Fruit fly (Drosophila melanogaster): ENCODE results near the gene fbl.

Gene fbl

DNA sequence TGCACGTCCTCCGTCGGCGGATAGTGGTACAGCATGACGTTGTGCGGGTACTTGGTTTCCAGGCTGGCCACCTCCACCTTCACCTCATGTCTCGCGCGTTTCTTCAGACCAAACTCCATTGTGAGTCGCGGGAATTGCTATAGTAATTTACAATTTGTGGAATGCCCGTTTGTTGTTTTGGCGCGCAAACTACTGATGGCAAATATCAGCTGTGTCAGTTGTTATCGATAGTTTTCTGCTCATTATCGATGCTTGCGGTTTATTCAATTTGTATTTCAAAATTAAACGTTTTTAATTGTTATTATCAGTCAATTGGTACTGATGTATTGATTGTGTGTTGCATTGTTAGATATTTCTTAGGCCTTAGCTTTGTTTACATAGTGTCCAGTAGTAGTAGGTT lies 22.8 kb upstream of the fbl start, which contains the start of gene Prim2:
Gene Prim2 (minus strand): TSS at position 197 of the 400 bp plus-strand sequence.
- TF ChIP-seq ovo (GFP tag; optimal IDR thresholded peaks at IDR 0.05) (no peak), bab1 (GFP tag; optimal IDR thresholded peaks at IDR 0.05) (peak; percentile 30)

DNA sequence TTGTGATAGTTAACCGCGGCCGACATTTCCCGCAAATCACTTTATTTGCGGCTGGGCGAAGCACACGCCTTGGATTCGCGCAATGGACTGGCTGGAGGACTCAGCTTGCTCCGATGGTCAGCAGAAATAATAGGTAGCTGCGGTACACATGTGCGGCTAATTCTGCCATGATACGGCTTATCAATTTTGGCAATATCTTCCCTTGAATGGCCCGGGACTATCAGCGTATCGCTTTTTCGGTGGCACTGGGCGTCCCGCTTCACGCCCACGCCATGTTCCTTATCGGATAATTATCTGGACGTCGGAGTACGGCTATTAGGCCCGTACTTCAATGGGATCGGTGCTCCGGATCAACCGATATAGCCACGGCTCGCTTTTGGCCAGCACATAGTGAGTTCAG lies 18.2 kb upstream of the fbl start:
- no peak for TF ChIP-seq tj (GFP tag; optimal IDR thresholded peaks at IDR 0.05)
- TF ChIP-seq ovo (GFP tag; optimal IDR thresholded peaks at IDR 0.05), result no peak
- TF ChIP-seq toe (GFP tag; optimal IDR thresholded peaks at IDR 0.05), result no peak
- no peak for TF ChIP-seq cic (GFP tag; optimal IDR thresholded peaks at IDR 0.05)
- no peak for TF ChIP-seq pad (GFP tag; optimal IDR thresholded peaks at IDR 0.05)
- TF ChIP-seq CG7101 (tag; optimal IDR thresholded peaks at IDR 0.05), result no peak
- no peak for TF ChIP-seq CG14711 (tag; optimal IDR thresholded peaks at IDR 0.05)
- TF ChIP-seq Mnt (GFP tag; optimal IDR thresholded peaks at IDR 0.05), result no peak
- no peak for TF ChIP-seq CG1620 (GFP tag; optimal IDR thresholded peaks at IDR 0.05)
- no peak for TF ChIP-seq Clk (GFP tag; optimal IDR thresholded peaks at IDR 0.05)
- no peak for TF ChIP-seq CG5204 (GFP tag; optimal IDR thresholded peaks at IDR 0.05)
- no peak for TF ChIP-seq CG33017 (tag; optimal IDR thresholded peaks at IDR 0.05)
- no peak for TF ChIP-seq CG12768 (GFP tag; optimal IDR thresholded peaks at IDR 0.05)
- no peak for TF ChIP-seq Hr96 (GFP tag; optimal IDR thresholded peaks at IDR 0.05)
- no peak for TF ChIP-seq bab1 (GFP tag; optimal IDR thresholded peaks at IDR 0.05)
- TF ChIP-seq CG7045 (GFP tag; optimal IDR thresholded peaks at IDR 0.05), result no peak
- TF ChIP-seq CG11617 (GFP tag; optimal IDR thresholded peaks at IDR 0.05), result no peak
- TF ChIP-seq kay (GFP tag; ENCODE audit: borderline replicate concordance), result no peak
- TF ChIP-seq cnc (optimal IDR thresholded peaks at IDR 0.05), result no peak

DNA sequence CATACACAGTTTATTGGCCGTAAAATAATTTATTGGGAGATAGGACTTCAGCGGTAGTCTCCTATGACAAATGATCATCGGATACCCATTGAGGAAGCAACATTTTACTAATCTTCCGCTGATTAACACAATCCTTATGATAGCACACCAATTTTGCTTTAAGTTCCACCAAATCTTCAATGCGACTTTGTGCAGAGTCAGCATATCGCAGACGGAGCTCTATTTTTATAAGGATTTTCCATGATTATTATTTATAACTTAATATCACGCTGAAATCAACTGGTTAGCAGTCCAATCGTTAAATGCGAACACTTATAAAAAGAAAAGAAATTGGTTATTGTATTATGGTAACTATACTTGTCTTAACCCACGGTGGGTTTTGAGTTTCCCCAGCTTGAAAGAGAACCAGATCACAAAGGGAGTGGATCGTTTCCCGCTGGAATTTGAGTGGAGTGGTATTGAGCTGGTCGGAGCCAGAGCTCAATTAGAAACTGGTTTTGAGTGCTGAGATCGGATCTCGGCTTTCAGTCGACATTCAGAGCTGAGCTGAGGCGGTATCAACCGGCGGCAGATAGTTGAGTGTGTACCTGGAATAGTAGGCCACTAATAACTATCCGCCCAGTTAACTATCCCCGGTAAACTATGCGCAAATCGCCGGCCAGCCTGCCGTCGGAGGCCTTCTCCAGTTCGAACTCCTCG lies 17.4 kb upstream of the fbl start, which contains the start of the genes Toll-9 and in:
Gene Toll-9 (minus strand): TSS at position 51 of the 699 bp plus-strand sequence.
Gene in (plus strand): TSS at position 525 of the 699 bp plus-strand sequence.
- TF ChIP-seq Clk (GFP tag; optimal IDR thresholded peaks at IDR 0.05) (no peak), Crg-1 (GFP tag; optimal IDR thresholded peaks at IDR 0.05) (no peak), CG14711 (tag; optimal IDR thresholded peaks at IDR 0.05) (no peak), CG7101 (tag; optimal IDR thresholded peaks at IDR 0.05) (no peak), CG1620 (GFP tag; optimal IDR thresholded peaks at IDR 0.05) (no peak), CG5204 (GFP tag; optimal IDR thresholded peaks at IDR 0.05) (no peak), pad (GFP tag; optimal IDR thresholded peaks at IDR 0.05) (no peak), bab1 (GFP tag; optimal IDR thresholded peaks at IDR 0.05) (no peak), tj (GFP tag; optimal IDR thresholded peaks at IDR 0.05) (no peak), cnc (optimal IDR thresholded peaks at IDR 0.05) (no peak), CG12768 (GFP tag; optimal IDR thresholded peaks at IDR 0.05) (no peak), CG7045 (GFP tag; optimal IDR thresholded peaks at IDR 0.05) (no peak)

DNA sequence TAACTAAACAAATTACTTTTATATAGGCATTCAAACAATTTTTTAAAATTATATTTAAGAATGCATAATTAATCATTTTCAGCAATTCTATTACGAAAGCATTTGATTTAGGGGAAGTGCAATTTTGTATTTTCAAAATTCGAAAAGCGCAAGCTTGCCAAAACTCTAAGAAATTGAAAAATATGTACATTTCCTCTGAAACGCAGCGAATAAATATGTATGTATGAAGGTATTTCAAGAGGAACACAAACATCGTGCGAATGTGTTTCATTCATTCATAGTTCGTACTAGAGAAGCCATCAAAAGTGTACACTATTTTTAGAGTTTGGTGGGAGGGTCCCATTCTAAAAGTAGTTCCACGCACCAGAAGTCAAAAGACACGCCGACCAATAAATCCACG lies 14.2 kb upstream of the fbl start, which contains the start of gene CG13247:
Gene CG13247 (plus strand): TSS at position 301 of the 400 bp plus-strand sequence.
- TF ChIP-seq CG7101 (tag; optimal IDR thresholded peaks at IDR 0.05) (no peak), CG5204 (GFP tag; optimal IDR thresholded peaks at IDR 0.05) (no peak), CG7045 (GFP tag; optimal IDR thresholded peaks at IDR 0.05) (no peak), Crg-1 (GFP tag; optimal IDR thresholded peaks at IDR 0.05) (no peak), CG12768 (GFP tag; optimal IDR thresholded peaks at IDR 0.05) (no peak), CG1620 (GFP tag; optimal IDR thresholded peaks at IDR 0.05) (no peak), ovo (GFP tag; optimal IDR thresholded peaks at IDR 0.05) (no peak), tj (GFP tag; optimal IDR thresholded peaks at IDR 0.05) (no peak), CG33017 (tag; optimal IDR thresholded peaks at IDR 0.05) (no peak), CG14711 (tag; optimal IDR thresholded peaks at IDR 0.05) (no peak), kay (GFP tag; ENCODE audit: borderline replicate concordance) (no peak), Mnt (GFP tag; optimal IDR thresholded peaks at IDR 0.05) (no peak), bab1 (GFP tag; optimal IDR thresholded peaks at IDR 0.05) (no peak), pad (GFP tag; optimal IDR thresholded peaks at IDR 0.05) (no peak), Clk (GFP tag; optimal IDR thresholded peaks at IDR 0.05) (no peak), cic (GFP tag; optimal IDR thresholded peaks at IDR 0.05) (no peak), CG11617 (GFP tag; optimal IDR thresholded peaks at IDR 0.05) (no peak), toe (GFP tag; optimal IDR thresholded peaks at IDR 0.05) (no peak)

DNA sequence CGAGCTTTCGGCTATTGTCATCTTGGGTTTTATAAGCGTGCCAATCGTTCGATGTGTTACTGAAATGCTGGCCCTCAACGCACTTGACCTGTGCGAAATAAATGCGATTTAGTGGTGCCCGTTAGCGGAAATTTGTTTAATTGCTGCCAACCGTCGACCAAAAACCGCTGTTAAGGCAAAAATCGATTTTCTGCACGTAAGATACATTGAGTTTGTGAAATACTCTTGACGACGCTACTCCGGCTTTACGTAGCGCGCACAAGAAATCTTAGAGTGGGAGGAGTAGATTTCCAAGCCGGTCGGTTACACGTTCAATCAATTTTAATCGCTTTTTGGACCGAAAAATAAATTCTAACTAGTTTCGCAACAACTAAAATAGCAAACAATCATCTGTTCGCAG lies 8.8 kb upstream of the fbl start:
- TF ChIP-seq CG7101 (tag; optimal IDR thresholded peaks at IDR 0.05) (no peak), Crg-1 (GFP tag; optimal IDR thresholded peaks at IDR 0.05) (no peak), ovo (GFP tag; optimal IDR thresholded peaks at IDR 0.05) (no peak), CG7045 (GFP tag; optimal IDR thresholded peaks at IDR 0.05) (no peak), CG14711 (tag; optimal IDR thresholded peaks at IDR 0.05) (no peak), CG5204 (GFP tag; optimal IDR thresholded peaks at IDR 0.05) (no peak), kay (GFP tag; ENCODE audit: borderline replicate concordance) (no peak), Hr96 (GFP tag; optimal IDR thresholded peaks at IDR 0.05) (no peak), CG12768 (GFP tag; optimal IDR thresholded peaks at IDR 0.05) (no peak), cnc (optimal IDR thresholded peaks at IDR 0.05) (no peak), CG1620 (GFP tag; optimal IDR thresholded peaks at IDR 0.05) (no peak), Mnt (GFP tag; optimal IDR thresholded peaks at IDR 0.05) (no peak), CG11617 (GFP tag; optimal IDR thresholded peaks at IDR 0.05) (no peak), bab1 (GFP tag; optimal IDR thresholded peaks at IDR 0.05) (no peak), pad (GFP tag; optimal IDR thresholded peaks at IDR 0.05) (no peak), toe (GFP tag; optimal IDR thresholded peaks at IDR 0.05) (no peak)

DNA sequence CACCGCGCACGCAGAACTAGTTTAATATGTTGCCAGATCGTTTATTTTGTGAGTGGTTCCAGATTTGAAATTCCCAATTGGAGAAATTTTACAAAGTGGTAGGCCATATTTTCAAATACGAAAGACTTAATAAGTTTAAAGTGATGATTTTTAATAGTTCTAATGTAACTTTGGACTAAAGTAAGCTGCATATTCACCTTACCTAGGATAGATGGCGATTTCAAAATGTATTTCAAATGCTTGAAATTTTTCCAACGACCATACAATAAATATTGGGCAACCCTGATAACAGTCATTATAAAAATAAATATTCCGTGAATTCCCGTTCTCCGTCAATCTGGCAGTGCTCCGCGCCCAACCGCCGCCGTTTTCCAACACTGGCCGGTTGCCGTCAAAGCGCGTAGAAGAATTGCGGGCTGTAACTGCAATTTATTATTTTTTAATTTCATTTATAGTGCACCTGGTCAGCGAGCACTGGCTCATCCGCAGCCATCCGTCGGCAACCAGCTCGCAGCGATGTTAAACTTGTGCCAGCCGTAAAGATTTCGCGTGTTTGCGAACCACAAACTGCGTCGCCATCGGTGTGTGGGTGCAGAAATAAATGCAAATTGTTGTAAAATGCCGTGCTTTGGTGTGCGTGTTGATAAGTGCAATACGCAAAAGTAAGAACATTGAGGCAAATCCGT lies 8.2 kb upstream of the fbl start, which contains the start of the genes Ide and RhoBTB:
Gene Ide (minus strand): TSS at position 19 of the 686 bp plus-strand sequence.
Gene RhoBTB (plus strand): TSS at position 365 of the 686 bp plus-strand sequence.
- TF ChIP-seq CG5204 (GFP tag; optimal IDR thresholded peaks at IDR 0.05) (peak; percentile 94), CG1620 (GFP tag; optimal IDR thresholded peaks at IDR 0.05) (peak; percentile 91), Crg-1 (GFP tag; optimal IDR thresholded peaks at IDR 0.05) (peak; percentile 88), CG7045 (GFP tag; optimal IDR thresholded peaks at IDR 0.05) (peak; percentile 84), bab1 (GFP tag; optimal IDR thresholded peaks at IDR 0.05) (peak; percentile 46), Clk (GFP tag; optimal IDR thresholded peaks at IDR 0.05) (peak; percentile 76), CG12768 (GFP tag; optimal IDR thresholded peaks at IDR 0.05) (peak; percentile 80), CG7101 (tag; optimal IDR thresholded peaks at IDR 0.05) (peak; percentile 82), kay (GFP tag; ENCODE audit: borderline replicate concordance) (no peak), Hr96 (GFP tag; optimal IDR thresholded peaks at IDR 0.05) (peak; percentile 93), CG14711 (tag; optimal IDR thresholded peaks at IDR 0.05) (peak; percentile 79), CG11617 (GFP tag; optimal IDR thresholded peaks at IDR 0.05) (peak; percentile 80), tj (GFP tag; optimal IDR thresholded peaks at IDR 0.05) (peak; percentile 69), pad (GFP tag; optimal IDR thresholded peaks at IDR 0.05) (peak; percentile 73), ovo (GFP tag; optimal IDR thresholded peaks at IDR 0.05) (peak; percentile 81), toe (GFP tag; optimal IDR thresholded peaks at IDR 0.05) (peak; percentile 96), cic (GFP tag; optimal IDR thresholded peaks at IDR 0.05) (peak; percentile 54), CG33017 (tag; optimal IDR thresholded peaks at IDR 0.05) (peak; percentile 70), cnc (optimal IDR thresholded peaks at IDR 0.05) (no peak), Mnt (GFP tag; optimal IDR thresholded peaks at IDR 0.05) (peak; percentile 73)
